Worm (Caenorhabditis elegans): ENCODE data around the gene arl-6.

DNA sequence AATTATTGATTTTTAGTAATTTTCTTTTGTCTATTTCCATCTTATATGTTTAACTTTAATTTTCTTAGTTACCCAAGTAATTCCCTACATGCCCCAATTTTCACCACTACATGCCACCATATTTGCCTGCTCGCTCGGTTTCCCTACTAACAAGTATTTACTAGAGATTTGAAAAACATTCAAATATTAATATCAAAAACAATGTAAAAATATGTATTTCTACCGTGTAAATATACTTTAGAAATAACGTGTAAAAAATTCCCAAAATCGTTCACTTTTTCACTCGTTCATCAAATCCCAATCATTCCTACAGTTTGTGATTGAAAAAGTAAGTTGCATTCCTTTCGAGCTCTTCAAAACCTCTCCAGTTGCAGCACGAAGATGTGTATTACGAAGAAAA lies 12.0 kb upstream of the arl-6 start, which contains the start of gene F26A1.3:
- TF ChIP-seq pha-4 (tag; optimal IDR thresholded peaks at IDR 0.05), result no peak
- TF ChIP-seq F49E8.2 (tag; optimal IDR thresholded peaks at IDR 0.05; ENCODE audit: insufficient read depth), result no peak
- TF ChIP-seq zim-3 (tag; optimal IDR thresholded peaks at IDR 0.05), result no peak
- TF ChIP-seq nfyb-1 (GFP tag; IDR thresholded peaks at IDR 0.05), result no peak
- TF ChIP-seq fkh-3 (tag; optimal IDR thresholded peaks at IDR 0.05), result no peak

All from whole organism, young adult.